Fruit fly (Drosophila melanogaster): ENCODE data around the gene Eaf6.
A peak's percentile ranks its signal among the peaks of the same experiment; 100 is the strongest.

Gene Eaf6

dm6 chr3L:5563309-5564182, 44.6 kb downstream of the Eaf6 start, which contains the start of the genes ScsbetaG and Sras (continued):
- TF ChIP-seq Jarid2 (GFP tag; optimal IDR thresholded peaks at IDR 0.05), result no peak
- no peak for TF ChIP-seq Adf1 (GFP tag; IDR thresholded peaks at IDR 0.05)
- TF ChIP-seq tll (GFP tag; optimal IDR thresholded peaks at IDR 0.05), result peak in 1 of 2 experiments; percentile 2
- TF ChIP-seq GATAe (GFP tag; conservative IDR thresholded peaks at IDR 0.05), result no peak; the same call in 1 of the 2 replicates
- no peak for TF ChIP-seq PHDP (tag; optimal IDR thresholded peaks at IDR 0.05)
- no peak for TF ChIP-seq trh (GFP tag; optimal IDR thresholded peaks at IDR 0.05)
- no peak for TF ChIP-seq Gsc (GFP tag; IDR thresholded peaks at IDR 0.05)
- no peak for TF ChIP-seq ttk (GFP tag; IDR thresholded peaks at IDR 0.05)
- no peak for TF ChIP-seq Sox102F (GFP tag; optimal IDR thresholded peaks at IDR 0.05)
- no peak for TF ChIP-seq CG12391 (tag; optimal IDR thresholded peaks at IDR 0.05)
- TF ChIP-seq gsb (GFP tag; IDR thresholded peaks at IDR 0.05), result no peak
- no peak for TF ChIP-seq CG2889 (GFP tag; IDR thresholded peaks at IDR 0.05)
- TF ChIP-seq CG12219 (GFP tag; optimal IDR thresholded peaks at IDR 0.05), result no peak
- peak; percentile 32; the same call in 1 of the 2 replicates for TF ChIP-seq bbx (GFP tag; IDR thresholded peaks at IDR 0.05; ENCODE audit: partially characterized antibody)
- TF ChIP-seq jigr1 (GFP tag; IDR thresholded peaks at IDR 0.05), result no peak
- TF ChIP-seq Trl (optimal IDR thresholded peaks at IDR 0.05), result no peak
- no peak for TF ChIP-seq Trl (GFP tag; optimal IDR thresholded peaks at IDR 0.05)
- TF ChIP-seq wek (GFP tag; optimal IDR thresholded peaks at IDR 0.05), result no peak
- TF ChIP-seq nom (GFP tag; optimal IDR thresholded peaks at IDR 0.05), result peak; percentile 25
- TF ChIP-seq CG2875 (GFP tag; optimal IDR thresholded peaks at IDR 0.05), result no peak
- 0 out of 2 replicates have a peak, but pooled peaks have one; percentile 30 for TF ChIP-seq CG42726 (GFP tag; IDR thresholded peaks at IDR 0.05; ENCODE audit: partially characterized antibody)
- no peak for TF ChIP-seq HHEX (GFP tag; optimal IDR thresholded peaks at IDR 0.05)
- TF ChIP-seq Ssrp (tag; optimal IDR thresholded peaks at IDR 0.05), result no peak
- TF ChIP-seq Hr78 (GFP tag; optimal IDR thresholded peaks at IDR 0.05), result peak in 1 of 2 experiments; percentile 14
- TF ChIP-seq Dip2 (GFP tag; IDR thresholded peaks at IDR 0.05), result no peak
- peak; percentile 99 for TF ChIP-seq CG15514 (GFP tag; optimal IDR thresholded peaks at IDR 0.05)
- TF ChIP-seq so (GFP tag; IDR thresholded peaks at IDR 0.05), result no peak
- peak; percentile 65; the same call in 1 of the 3 replicates for TF ChIP-seq CG34422 (GFP tag; IDR thresholded peaks at IDR 0.05)
- TF ChIP-seq sna (GFP tag; IDR thresholded peaks at IDR 0.05; ENCODE audit: partially characterized antibody), result peak; percentile 37; the same call in 1 of the 2 replicates
- TF ChIP-seq ase (GFP tag; IDR thresholded peaks at IDR 0.05), result no peak
- no peak for TF ChIP-seq Neu2 (GFP tag; optimal IDR thresholded peaks at IDR 0.05; ENCODE audit: borderline replicate concordance)
- no peak for TF ChIP-seq pita (GFP tag; optimal IDR thresholded peaks at IDR 0.05)
- TF ChIP-seq gfzf (GFP tag; optimal IDR thresholded peaks at IDR 0.05), result peak; percentile 87
- TF ChIP-seq Vsx1 (GFP tag; optimal IDR thresholded peaks at IDR 0.05), result peak; percentile 72
- no peak for TF ChIP-seq ato (GFP tag; IDR thresholded peaks at IDR 0.05; ENCODE audit: partially characterized antibody)
- no peak for TF ChIP-seq odd (GFP tag; optimal IDR thresholded peaks at IDR 0.05)
- TF ChIP-seq Scr (GFP tag; IDR thresholded peaks at IDR 0.05; ENCODE audit: partially characterized antibody), result peak; percentile 32; the same call in 1 of the 2 replicates
- TF ChIP-seq Mes4 (GFP tag; optimal IDR thresholded peaks at IDR 0.05), result no peak
- no peak for TF ChIP-seq dpn (GFP tag; optimal IDR thresholded peaks at IDR 0.05)
- TF ChIP-seq trem (tag; optimal IDR thresholded peaks at IDR 0.05), result peak; percentile 44
- TF ChIP-seq CG17912 (GFP tag; optimal IDR thresholded peaks at IDR 0.05), result no peak
- no peak for TF ChIP-seq gsb-n (tag; optimal IDR thresholded peaks at IDR 0.05)
- peak; percentile 75 for TF ChIP-seq E2f2 (GFP tag; IDR thresholded peaks at IDR 0.05)
- TF ChIP-seq exex (tag; optimal IDR thresholded peaks at IDR 0.05), result no peak
- TF ChIP-seq danr (GFP tag; IDR thresholded peaks at IDR 0.05), result no peak
- TF ChIP-seq Xbp1 (GFP tag; optimal IDR thresholded peaks at IDR 0.05), result no peak
- TF ChIP-seq scrt (GFP tag; optimal IDR thresholded peaks at IDR 0.05), result no peak
